Fruit fly (Drosophila melanogaster): ENCODE results near the gene CG31668.

CG31668 gene

dm6 chr2L:2175930-2176643 is 29.9 kb downstream of the CG31668 start (continued):
- TF ChIP-seq croc (GFP tag; conservative IDR thresholded peaks at IDR 0.05) (0 out of 3 replicates have a peak, but pooled peaks have one; percentile 15), CG1233 (GFP tag; optimal IDR thresholded peaks at IDR 0.05) (no peak), Pdp1 (GFP tag; optimal IDR thresholded peaks at IDR 0.05) (peak; percentile 8 to 16), Trl (optimal IDR thresholded peaks at IDR 0.05) (no peak), Trl (GFP tag; optimal IDR thresholded peaks at IDR 0.05) (no peak), CG17912 (GFP tag; optimal IDR thresholded peaks at IDR 0.05) (no peak), CG1792 (GFP tag; optimal IDR thresholded peaks at IDR 0.05) (no peak), stwl (tag; optimal IDR thresholded peaks at IDR 0.05) (no peak), al (GFP tag; IDR thresholded peaks at IDR 0.05) (peak; percentile 64), crol (GFP tag; IDR thresholded peaks at IDR 0.05) (peak; percentile 26; the same call in 1 of the 2 replicates), GATAe (GFP tag; conservative IDR thresholded peaks at IDR 0.05) (no peak), CG12769 (tag; optimal IDR thresholded peaks at IDR 0.05) (peak; percentile 50), CG12071 (GFP tag; optimal IDR thresholded peaks at IDR 0.05) (no peak), kni (GFP tag; optimal IDR thresholded peaks at IDR 0.05) (no peak), Atf6 (GFP tag; IDR thresholded peaks at IDR 0.05) (no peak; the same call in 1 of the 2 replicates), NC2β (GFP tag; optimal IDR thresholded peaks at IDR 0.05) (no peak), CG8924 (tag; optimal IDR thresholded peaks at IDR 0.05) (peak; percentile 50), CG3726 (GFP tag; IDR thresholded peaks at IDR 0.05) (no peak), CG15696 (tag; optimal IDR thresholded peaks at IDR 0.05) (peak; percentile 18), CG31224 (GFP tag; IDR thresholded peaks at IDR 0.05) (peak; percentile 50), Dip2 (GFP tag; IDR thresholded peaks at IDR 0.05) (no peak), CG5245 (GFP tag; optimal IDR thresholded peaks at IDR 0.05) (peak; percentile 14), Mes4 (GFP tag; optimal IDR thresholded peaks at IDR 0.05) (no peak), CG2202 (tag; optimal IDR thresholded peaks at IDR 0.05) (no peak), tap (tag; optimal IDR thresholded peaks at IDR 0.05) (peak; percentile 15), gem (tag; optimal IDR thresholded peaks at IDR 0.05) (peak; percentile 79), Lhr (GFP tag; optimal IDR thresholded peaks at IDR 0.05) (no peak), CG17829 (tag; optimal IDR thresholded peaks at IDR 0.05) (peak; percentile 35), CG17361 (GFP tag; IDR thresholded peaks at IDR 0.05) (peak; percentile 62; the same call in 2 of the 3 replicates), pfk (GFP tag; optimal IDR thresholded peaks at IDR 0.05) (no peak), Drgx (GFP tag; IDR thresholded peaks at IDR 0.05) (peak; percentile 52; the same call in 1 of the 2 replicates), Dad (GFP tag; optimal IDR thresholded peaks at IDR 0.05) (no peak), CG6791 (GFP tag; IDR thresholded peaks at IDR 0.05; ENCODE audit: partially characterized antibody) (no peak), Chrac-16 (GFP tag; optimal IDR thresholded peaks at IDR 0.05) (no peak), gfzf (GFP tag; optimal IDR thresholded peaks at IDR 0.05) (no peak), CG17802 (tag; optimal IDR thresholded peaks at IDR 0.05) (no peak), jigr1 (GFP tag; IDR thresholded peaks at IDR 0.05) (no peak), ftz-f1 (GFP tag; optimal IDR thresholded peaks at IDR 0.05) (no peak), bigmax (GFP tag; optimal IDR thresholded peaks at IDR 0.05) (no peak), Hand (GFP tag; optimal IDR thresholded peaks at IDR 0.05) (peak; percentile 32), zen (tag; optimal IDR thresholded peaks at IDR 0.05) (no peak), Rfx (GFP tag; IDR thresholded peaks at IDR 0.05) (no peak; the same call in none of the 2 replicates), fru (optimal IDR thresholded peaks at IDR 0.05) (no peak), bsh (GFP tag; optimal IDR thresholded peaks at IDR 0.05) (peak in 1 of 2 experiments; percentile 28), bab2 (GFP tag; optimal IDR thresholded peaks at IDR 0.05) (peak; percentile 34), CG2129 (GFP tag; IDR thresholded peaks at IDR 0.05; ENCODE audit: partially characterized antibody) (no peak), fd102C (GFP tag; optimal IDR thresholded peaks at IDR 0.05) (no peak), CG13123 (GFP tag; optimal IDR thresholded peaks at IDR 0.05) (no peak), CG4617 (GFP tag; optimal IDR thresholded peaks at IDR 0.05; ENCODE audit: borderline replicate concordance) (no peak), hbn (GFP tag; IDR thresholded peaks at IDR 0.05; ENCODE audit: partially characterized antibody) (no peak)
